Comparison of ENCODE assay signal across 1 fruit fly cellular context in the genomic region with DNA sequence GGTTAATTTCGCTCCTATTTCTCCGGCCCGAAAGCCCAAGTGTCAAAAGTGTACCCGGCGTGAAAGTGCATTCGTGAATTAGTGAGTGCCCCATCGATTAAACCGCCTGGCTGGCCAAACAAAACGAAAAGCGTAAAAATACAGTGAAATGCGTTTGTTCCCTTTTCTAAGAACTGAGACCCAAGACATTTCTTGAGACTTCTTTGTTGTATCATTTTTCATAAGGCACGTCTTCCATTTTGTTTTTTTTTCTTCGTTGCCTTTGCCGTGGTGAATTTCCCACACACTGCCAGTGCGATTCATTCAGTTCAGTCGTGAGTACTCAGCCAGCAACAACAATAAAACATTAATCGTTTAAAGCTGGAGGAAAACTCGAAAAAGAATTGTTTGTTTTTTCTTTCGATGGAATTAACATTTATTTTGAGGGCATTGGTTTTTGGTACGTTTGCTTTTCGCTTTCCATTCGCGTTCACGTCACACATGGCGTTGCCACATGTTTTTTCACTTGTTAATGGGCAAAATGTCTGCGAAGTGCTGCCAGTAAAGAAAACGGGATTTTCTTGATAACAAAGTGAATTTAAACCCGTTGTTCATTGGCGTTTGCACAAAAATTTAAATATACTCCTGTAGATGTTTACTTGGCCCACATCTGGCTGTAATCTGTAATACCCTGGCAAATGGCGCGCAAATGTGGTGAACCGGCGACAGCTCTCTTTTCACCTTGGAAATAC.
A peak's percentile ranks its signal among the peaks of the same experiment; 100 is the strongest.
TF ChIP-seq lines count a peak whose summit lies in the region.

No protein-coding gene starts in this region.

TF ChIP-seq in whole organism, embryonic, 481 proteins besides CTCF, POLR2A, EP300 and RAD21 (continued from another document and continues in another):
- peak; percentile 79 for TF ChIP-seq ftz-f1 (GFP tag; optimal IDR thresholded peaks at IDR 0.05; lab: Kevin White, UChicago)
- TF ChIP-seq CG11560 (tag; IDR thresholded peaks at IDR 0.05; lab: Robert Waterston, UW), result no peak
- 0 out of 2 replicates have a peak, but pooled peaks have one; percentile 12 for TF ChIP-seq E2f2 (GFP tag; IDR thresholded peaks at IDR 0.05; lab: Robert Waterston, UW)
- TF ChIP-seq CG1603 (tag; optimal IDR thresholded peaks at IDR 0.05; lab: Kevin White, UChicago), result no peak
- TF ChIP-seq Mad (GFP tag; optimal IDR thresholded peaks at IDR 0.05; lab: Kevin White, UChicago), result no peak
- TF ChIP-seq CG7987 (GFP tag; optimal IDR thresholded peaks at IDR 0.05; lab: Kevin White, UChicago), result no peak
- no peak for TF ChIP-seq Bgb (GFP tag; IDR thresholded peaks at IDR 0.05; lab: Robert Waterston, UW; ENCODE audit: partially characterized antibody)
- no peak for TF ChIP-seq Ada2b (GFP tag; IDR thresholded peaks at IDR 0.05; lab: Robert Waterston, UW)
- TF ChIP-seq CG4328 (GFP tag; optimal IDR thresholded peaks at IDR 0.05; lab: Kevin White, UChicago), result no peak
- no peak for TF ChIP-seq wor (GFP tag; IDR thresholded peaks at IDR 0.05; lab: Robert Waterston, UW)
- peak; percentile 88 for TF ChIP-seq sens (GFP tag; lab: Kevin White, UChicago)
- no peak for TF ChIP-seq Opbp (GFP tag; IDR thresholded peaks at IDR 0.05; lab: Robert Waterston, UW; ENCODE audit: partially characterized antibody)
- no peak for TF ChIP-seq CG16863 (GFP tag; optimal IDR thresholded peaks at IDR 0.05; lab: Kevin White, UChicago)
- no peak for TF ChIP-seq gce (GFP tag; IDR thresholded peaks at IDR 0.05; lab: Robert Waterston, UW)
- no peak for TF ChIP-seq Stat92E (GFP tag; optimal IDR thresholded peaks at IDR 0.05; lab: Kevin White, UChicago)
- TF ChIP-seq CG14441 (GFP tag; IDR thresholded peaks at IDR 0.05; lab: Robert Waterston, UW), result no peak
- TF ChIP-seq Awh (GFP tag; IDR thresholded peaks at IDR 0.05; lab: Robert Waterston, UW), result no peak
- no peak for TF ChIP-seq grn (GFP tag; optimal IDR thresholded peaks at IDR 0.05; lab: Kevin White, UChicago)
- TF ChIP-seq dysf (GFP tag; IDR thresholded peaks at IDR 0.05; lab: Robert Waterston, UW), result no peak
- no peak for TF ChIP-seq CG2678 (tag; optimal IDR thresholded peaks at IDR 0.05; lab: Kevin White, UChicago)
- TF ChIP-seq Elba2 (GFP tag; optimal IDR thresholded peaks at IDR 0.05; lab: Kevin White, UChicago), result no peak
- TF ChIP-seq CG31224 (GFP tag; IDR thresholded peaks at IDR 0.05; lab: Robert Waterston, UW), result no peak
- TF ChIP-seq Dek (tag; optimal IDR thresholded peaks at IDR 0.05; lab: Kevin White, UChicago), result no peak
- TF ChIP-seq sima (GFP tag; optimal IDR thresholded peaks at IDR 0.05; lab: Kevin White, UChicago), result no peak
- no peak for TF ChIP-seq pan (optimal IDR thresholded peaks at IDR 0.05; lab: Kevin White, UChicago)
- TF ChIP-seq pan (GFP tag; optimal IDR thresholded peaks at IDR 0.05 in 1 of 2, IDR thresholded peaks at IDR 0.05 in 1 of 2), result no peak
- TF ChIP-seq CG18619 (GFP tag; optimal IDR thresholded peaks at IDR 0.05; lab: Kevin White, UChicago), result no peak
- TF ChIP-seq ab (GFP tag; optimal IDR thresholded peaks at IDR 0.05; lab: Kevin White, UChicago), result no peak
- no peak for TF ChIP-seq CG33213 (GFP tag; optimal IDR thresholded peaks at IDR 0.05; lab: Kevin White, UChicago)
- no peak for TF ChIP-seq chinmo (GFP tag; IDR thresholded peaks at IDR 0.05; lab: Robert Waterston, UW; ENCODE audit: partially characterized antibody)
- TF ChIP-seq Mes4 (GFP tag; optimal IDR thresholded peaks at IDR 0.05; lab: Kevin White, UChicago), result no peak
- peak; percentile 12 for TF ChIP-seq gem (tag; optimal IDR thresholded peaks at IDR 0.05; lab: Kevin White, UChicago)
- TF ChIP-seq bowl (GFP tag; IDR thresholded peaks at IDR 0.05; lab: Robert Waterston, UW), result no peak
- no peak for TF ChIP-seq dpn (GFP tag; optimal IDR thresholded peaks at IDR 0.05; lab: Kevin White, UChicago)
- no peak for TF ChIP-seq Ravus (GFP tag; IDR thresholded peaks at IDR 0.05; lab: Robert Waterston, UW)
- no peak for TF ChIP-seq cad (GFP tag; optimal IDR thresholded peaks at IDR 0.05; lab: Kevin White, UChicago)
- no peak for TF ChIP-seq Dip3 (GFP tag; optimal IDR thresholded peaks at IDR 0.05; lab: Kevin White, UChicago)
- no peak for TF ChIP-seq CG34376 (GFP tag; optimal IDR thresholded peaks at IDR 0.05; lab: Kevin White, UChicago)
- no peak for TF ChIP-seq Spps (tag; optimal IDR thresholded peaks at IDR 0.05; lab: Kevin White, UChicago)
- TF ChIP-seq Blimp-1 (GFP tag; optimal IDR thresholded peaks at IDR 0.05; lab: Kevin White, UChicago), result peak; percentile 27
- peak; percentile 50 for TF ChIP-seq CG12769 (tag; optimal IDR thresholded peaks at IDR 0.05; lab: Kevin White, UChicago)
- no peak for TF ChIP-seq Taf1 (GFP tag; IDR thresholded peaks at IDR 0.05; lab: Robert Waterston, UW)
- TF ChIP-seq CG15479 (GFP tag; optimal IDR thresholded peaks at IDR 0.05; lab: Kevin White, UChicago), result peak; percentile 57
- TF ChIP-seq gfzf (GFP tag; optimal IDR thresholded peaks at IDR 0.05; lab: Kevin White, UChicago), result peak; percentile 19
- TF ChIP-seq nerfin-1 (tag; optimal IDR thresholded peaks at IDR 0.05; lab: Kevin White, UChicago), result no peak
- TF ChIP-seq dimm (GFP tag; IDR thresholded peaks at IDR 0.05; lab: Robert Waterston, UW), result no peak
- TF ChIP-seq CG6254 (GFP tag; optimal IDR thresholded peaks at IDR 0.05; lab: Kevin White, UChicago), result no peak
- TF ChIP-seq CG12942 (GFP tag; optimal IDR thresholded peaks at IDR 0.05; lab: Kevin White, UChicago), result no peak
- TF ChIP-seq row (GFP tag; IDR thresholded peaks at IDR 0.05; lab: Robert Waterston, UW), result no peak
- TF ChIP-seq Poxn (GFP tag; IDR thresholded peaks at IDR 0.05; lab: Robert Waterston, UW), result no peak
- TF ChIP-seq fd102C (GFP tag; optimal IDR thresholded peaks at IDR 0.05; lab: Kevin White, UChicago), result no peak
- TF ChIP-seq tio (GFP tag; optimal IDR thresholded peaks at IDR 0.05; lab: Kevin White, UChicago), result no peak
- no peak for TF ChIP-seq CG9797 (GFP tag; optimal IDR thresholded peaks at IDR 0.05; lab: Kevin White, UChicago)
- TF ChIP-seq Ets97D (GFP tag; optimal IDR thresholded peaks at IDR 0.05; lab: Kevin White, UChicago), result no peak
- TF ChIP-seq disco-r (GFP tag; optimal IDR thresholded peaks at IDR 0.05; lab: Kevin White, UChicago), result no peak
- no peak for TF ChIP-seq gcm2 (GFP tag; optimal IDR thresholded peaks at IDR 0.05; lab: Kevin White, UChicago)
- TF ChIP-seq CG15011 (GFP tag; optimal IDR thresholded peaks at IDR 0.05; lab: Kevin White, UChicago), result no peak
- TF ChIP-seq CG12236 (GFP tag; optimal IDR thresholded peaks at IDR 0.05; lab: Kevin White, UChicago), result no peak
- TF ChIP-seq lilli (GFP tag; optimal IDR thresholded peaks at IDR 0.05; lab: Kevin White, UChicago), result peak; percentile 37
- peak; percentile 5 for TF ChIP-seq CG14710 (tag; optimal IDR thresholded peaks at IDR 0.05; lab: Kevin White, UChicago)
- TF ChIP-seq psq (GFP tag; optimal IDR thresholded peaks at IDR 0.05; lab: Kevin White, UChicago), result peak; percentile 78
- TF ChIP-seq sob (GFP tag; IDR thresholded peaks at IDR 0.05; lab: Robert Waterston, UW), result no peak
- TF ChIP-seq CkIIα-i1 (GFP tag; IDR thresholded peaks at IDR 0.05; lab: Robert Waterston, UW), result no peak
- no peak for TF ChIP-seq CG42726 (GFP tag; IDR thresholded peaks at IDR 0.05; lab: Robert Waterston, UW; ENCODE audit: partially characterized antibody)
- TF ChIP-seq CG6689 (GFP tag; IDR thresholded peaks at IDR 0.05; lab: Robert Waterston, UW), result no peak
- no peak for TF ChIP-seq BtbVII (GFP tag; optimal IDR thresholded peaks at IDR 0.05; lab: Kevin White, UChicago)
- no peak for TF ChIP-seq CG15696 (tag; optimal IDR thresholded peaks at IDR 0.05; lab: Kevin White, UChicago)
- TF ChIP-seq pros (GFP tag; optimal IDR thresholded peaks at IDR 0.05; lab: Kevin White, UChicago), result peak; percentile 95
- peak; percentile 30 for TF ChIP-seq trem (tag; optimal IDR thresholded peaks at IDR 0.05; lab: Kevin White, UChicago)
- no peak for TF ChIP-seq dmrt99B (tag; optimal IDR thresholded peaks at IDR 0.05; lab: Kevin White, UChicago)
- no peak for TF ChIP-seq wek (GFP tag; optimal IDR thresholded peaks at IDR 0.05; lab: Kevin White, UChicago)
- TF ChIP-seq cas (GFP tag; IDR thresholded peaks at IDR 0.05; lab: Robert Waterston, UW), result no peak
- no peak for TF ChIP-seq btn (GFP tag; optimal IDR thresholded peaks at IDR 0.05; lab: Kevin White, UChicago)
- TF ChIP-seq zf30C (GFP tag; optimal IDR thresholded peaks at IDR 0.05; lab: Kevin White, UChicago), result no peak
- TF ChIP-seq CG10274 (GFP tag; optimal IDR thresholded peaks at IDR 0.05; lab: Kevin White, UChicago), result no peak
- no peak for TF ChIP-seq eyg (GFP tag; optimal IDR thresholded peaks at IDR 0.05; lab: Kevin White, UChicago)
- no peak for TF ChIP-seq ci (GFP tag; IDR thresholded peaks at IDR 0.05; lab: Robert Waterston, UW)
- TF ChIP-seq CG12071 (GFP tag; optimal IDR thresholded peaks at IDR 0.05; lab: Kevin White, UChicago), result no peak
- TF ChIP-seq lov (optimal IDR thresholded peaks at IDR 0.05; lab: Kevin White, UChicago), result no peak
- no peak for TF ChIP-seq lov (GFP tag; IDR thresholded peaks at IDR 0.05; lab: Robert Waterston, UW)
- TF ChIP-seq fu2 (GFP tag; optimal IDR thresholded peaks at IDR 0.05; lab: Kevin White, UChicago), result no peak
- TF ChIP-seq CG7271 (tag; optimal IDR thresholded peaks at IDR 0.05; lab: Kevin White, UChicago), result no peak
- TF ChIP-seq CG11398 (GFP tag; optimal IDR thresholded peaks at IDR 0.05; lab: Kevin White, UChicago), result no peak
- no peak for TF ChIP-seq CG9817 (tag; optimal IDR thresholded peaks at IDR 0.05; lab: Kevin White, UChicago)
- no peak for TF ChIP-seq kni (GFP tag; optimal IDR thresholded peaks at IDR 0.05; lab: Kevin White, UChicago)
- peak; percentile 11 for TF ChIP-seq kay (GFP tag; optimal IDR thresholded peaks at IDR 0.05; lab: Kevin White, UChicago)
- TF ChIP-seq scrt (GFP tag; optimal IDR thresholded peaks at IDR 0.05; lab: Kevin White, UChicago), result no peak
- no peak for TF ChIP-seq bcd (GFP tag; optimal IDR thresholded peaks at IDR 0.05; lab: Kevin White, UChicago)
- no peak for TF ChIP-seq HLH4C (GFP tag; IDR thresholded peaks at IDR 0.05; lab: Robert Waterston, UW; ENCODE audit: partially characterized antibody)
- no peak for TF ChIP-seq CG18764 (GFP tag; optimal IDR thresholded peaks at IDR 0.05; lab: Kevin White, UChicago)
- no peak for TF ChIP-seq CG10565 (GFP tag; optimal IDR thresholded peaks at IDR 0.05; lab: Kevin White, UChicago)
- TF ChIP-seq Myb (GFP tag; optimal IDR thresholded peaks at IDR 0.05; lab: Kevin White, UChicago), result no peak
- no peak for TF ChIP-seq repo (GFP tag; optimal IDR thresholded peaks at IDR 0.05; lab: Kevin White, UChicago)
- TF ChIP-seq Adf1 (GFP tag; IDR thresholded peaks at IDR 0.05; lab: Robert Waterston, UW), result 0 out of 2 replicates have a peak, but pooled peaks have one; percentile 3
- TF ChIP-seq mirr (GFP tag; optimal IDR thresholded peaks at IDR 0.05; lab: Kevin White, UChicago), result no peak
- TF ChIP-seq CG30403 (GFP tag; optimal IDR thresholded peaks at IDR 0.05; lab: Kevin White, UChicago), result no peak
- no peak for TF ChIP-seq caup (GFP tag; optimal IDR thresholded peaks at IDR 0.05; lab: Kevin White, UChicago; ENCODE audit: severe bottlenecking)
- no peak for TF ChIP-seq CG18262 (tag; optimal IDR thresholded peaks at IDR 0.05; lab: Kevin White, UChicago)
- no peak for TF ChIP-seq ase (GFP tag; IDR thresholded peaks at IDR 0.05; lab: Robert Waterston, UW)
- no peak for TF ChIP-seq hb (GFP tag; IDR thresholded peaks at IDR 0.05; lab: Robert Waterston, UW; ENCODE audit: partially characterized antibody)
- TF ChIP-seq knrl (GFP tag; IDR thresholded peaks at IDR 0.05; lab: Robert Waterston, UW; ENCODE audit: partially characterized antibody), result no peak
- TF ChIP-seq CG31388 (GFP tag; optimal IDR thresholded peaks at IDR 0.05; lab: Kevin White, UChicago), result no peak
- TF ChIP-seq BEAF-32 (GFP tag; optimal IDR thresholded peaks at IDR 0.05; lab: Kevin White, UChicago), result peak; percentile 21
- peak; percentile 28 for TF ChIP-seq chn (GFP tag; optimal IDR thresholded peaks at IDR 0.05; lab: Kevin White, UChicago)
- TF ChIP-seq bab2 (GFP tag; optimal IDR thresholded peaks at IDR 0.05; lab: Kevin White, UChicago), result no peak
- TF ChIP-seq CG10366 (GFP tag; IDR thresholded peaks at IDR 0.05; lab: Robert Waterston, UW), result no peak
- no peak for TF ChIP-seq PHDP (tag; optimal IDR thresholded peaks at IDR 0.05; lab: Kevin White, UChicago)
- TF ChIP-seq maf-S (GFP tag; optimal IDR thresholded peaks at IDR 0.05; lab: Kevin White, UChicago), result no peak
- TF ChIP-seq her (GFP tag; optimal IDR thresholded peaks at IDR 0.05; lab: Kevin White, UChicago), result no peak
- TF ChIP-seq B-H2 (GFP tag; optimal IDR thresholded peaks at IDR 0.05; lab: Kevin White, UChicago), result no peak
- no peak for TF ChIP-seq CG30431 (GFP tag; optimal IDR thresholded peaks at IDR 0.05; lab: Kevin White, UChicago)
- TF ChIP-seq tap (tag; optimal IDR thresholded peaks at IDR 0.05; lab: Kevin White, UChicago), result peak; percentile 14
- no peak for TF ChIP-seq CG8290 (GFP tag; optimal IDR thresholded peaks at IDR 0.05; lab: Kevin White, UChicago)
- peak in 1 of 2 experiments; percentile 18 for TF ChIP-seq CG8290 (tag; optimal IDR thresholded peaks at IDR 0.05; lab: Kevin White, UChicago)
- TF ChIP-seq CG8281 (tag; optimal IDR thresholded peaks at IDR 0.05; lab: Kevin White, UChicago), result no peak
- no peak for TF ChIP-seq CG13424 (tag; optimal IDR thresholded peaks at IDR 0.05; lab: Kevin White, UChicago)
- TF ChIP-seq CG1647 (GFP tag; optimal IDR thresholded peaks at IDR 0.05; lab: Kevin White, UChicago), result no peak
- TF ChIP-seq h (optimal IDR thresholded peaks at IDR 0.05; lab: Kevin White, UChicago), result no peak
- TF ChIP-seq vvl (GFP tag; IDR thresholded peaks at IDR 0.05; lab: Robert Waterston, UW), result no peak
- no peak for TF ChIP-seq slbo (GFP tag; IDR thresholded peaks at IDR 0.05; lab: Robert Waterston, UW)
- TF ChIP-seq CG11696 (GFP tag; IDR thresholded peaks at IDR 0.05; lab: Robert Waterston, UW), result no peak
- TF ChIP-seq CG43689 (GFP tag; IDR thresholded peaks at IDR 0.05; lab: Robert Waterston, UW), result no peak
- no peak for TF ChIP-seq CG3995 (GFP tag; optimal IDR thresholded peaks at IDR 0.05; lab: Kevin White, UChicago)
- no peak for TF ChIP-seq CG13775 (GFP tag; optimal IDR thresholded peaks at IDR 0.05; lab: Kevin White, UChicago)
- TF ChIP-seq CG14050 (GFP tag; IDR thresholded peaks at IDR 0.05; lab: Robert Waterston, UW), result no peak
- TF ChIP-seq usp (GFP tag; optimal IDR thresholded peaks at IDR 0.05; lab: Kevin White, UChicago), result no peak
- no peak for TF ChIP-seq ara (GFP tag; IDR thresholded peaks at IDR 0.05; lab: Robert Waterston, UW)
- TF ChIP-seq Sry-δ (GFP tag; optimal IDR thresholded peaks at IDR 0.05; lab: Kevin White, UChicago), result no peak
- no peak for TF ChIP-seq CG17612 (GFP tag; IDR thresholded peaks at IDR 0.05; lab: Robert Waterston, UW)
- no peak for TF ChIP-seq CG18011 (GFP tag; optimal IDR thresholded peaks at IDR 0.05; lab: Kevin White, UChicago)
